Fruit fly (Drosophila melanogaster) whole organism, embryonic: ENCODE results near the gene Usp1.

Experiments
- CG10565 ChIP-seq: fragments of 200-800 bp; sonication (Bioruptor generic); optimal IDR thresholded peaks from 3 replicates; lab custom pipeline; 2016; ENCODE audit warnings: missing biosample characterization, mild to moderate bottlenecking, missing genetic modification characterization
- CG15696 ChIP-seq: fragments of 200-800 bp; sonication (Bioruptor generic); optimal IDR thresholded peaks from 2 replicates; lab custom pipeline; 2019; ENCODE audit warnings: missing biosample characterization, mild to moderate bottlenecking, missing genetic modification characterization, moderate library complexity
- CG17361 ChIP-seq: fragments of 200-800 bp; sonication (Bioruptor generic); IDR thresholded peaks from 3 replicates; pipeline ENCODE4 v1.3.6; 2022; ENCODE audit warnings: missing biosample characterization, missing genetic modification characterization
- CG31388 ChIP-seq: fragments of 200-800 bp; sonication (Bioruptor generic); optimal IDR thresholded peaks from 2 replicates; lab custom pipeline; 2016; ENCODE audit warnings: missing biosample characterization, missing genetic modification characterization
- Oaz ChIP-seq: fragments of 200-800 bp; sonication (Bioruptor generic); IDR thresholded peaks from 2 replicates; pipeline ENCODE4 v1.3.6; 2022; ENCODE audit warnings: missing biosample characterization, missing genetic modification characterization
- Trl ChIP-seq, 3 experiments: fragments of >200 bp in 2 of 3; fragments of 200-800 bp in 1 of 3; sonication (Bioruptor generic) in 1 of 3; optimal IDR thresholded peaks; 2 replicates in 1 of 3; 3 replicates in 2 of 3; lab custom pipeline; 2016 to 2017; ENCODE audit warnings: missing biosample characterization in 1 of 3, missing genetic modification characterization in 1 of 3
- pho ChIP-seq: fragments of 200-800 bp; sonication (Bioruptor generic); optimal IDR thresholded peaks from 2 replicates; lab custom pipeline; 2016; ENCODE audit warnings: missing biosample characterization, missing genetic modification characterization
- yki ChIP-seq: fragments of >200 bp; optimal IDR thresholded peaks from 3 replicates; lab custom pipeline; 2018

- no peak for TF ChIP-seq CG31388 (GFP tag; lab: Kevin White, UChicago)
- TF ChIP-seq Oaz (GFP tag; lab: Robert Waterston, UW) = no peak
- no peak for TF ChIP-seq CG17361 (GFP tag; lab: Robert Waterston, UW)
- no peak for TF ChIP-seq Trl (optimal IDR thresholded peaks at IDR 0.05; lab: Kevin White, UChicago)
- no peak for TF ChIP-seq Trl (GFP tag; optimal IDR thresholded peaks at IDR 0.05; lab: Kevin White, UChicago)
- no peak for TF ChIP-seq pho (GFP tag; lab: Kevin White, UChicago)
- no peak for TF ChIP-seq CG10565
- TF ChIP-seq yki (lab: Kevin White, UChicago) = no peak
- TF ChIP-seq CG15696 (tag; lab: Kevin White, UChicago) = no peak
These were observed 44.1 kb downstream of the Usp1 start for dm6 chr3R:29273029-29273428.
